Fruit fly (Drosophila melanogaster) whole organism, embryonic: ENCODE results near the gene ssp3.
A peak's percentile ranks its signal among the peaks of the same experiment; 100 is the strongest.

ENCODE experiments used
- C15 ChIP-seq: fragments of 200-800 bp; sonication (Bioruptor generic); IDR thresholded peaks from 3 replicates; pipeline ENCODE4 v1.3.6; 2022; ENCODE audit warnings: missing biosample characterization, missing genetic modification characterization
- CG10274 ChIP-seq: fragments of 200-800 bp; sonication (Bioruptor generic); optimal IDR thresholded peaks from 3 replicates; lab custom pipeline; 2017; ENCODE audit warnings: missing biosample characterization, mild to moderate bottlenecking, missing genetic modification characterization
- CG10462 ChIP-seq: fragments of 200-800 bp; sonication (Bioruptor generic); optimal IDR thresholded peaks from 2 replicates; lab custom pipeline; 2016; ENCODE audit warnings: missing biosample characterization, missing genetic modification characterization
- CG10979 ChIP-seq: fragments of 200-800 bp; sonication (Bioruptor generic); optimal IDR thresholded peaks from 2 replicates; lab custom pipeline; 2018; ENCODE audit warnings: missing biosample characterization, mild to moderate bottlenecking, missing genetic modification characterization, moderate library complexity
- CG11504 ChIP-seq: fragments of 200-800 bp; sonication (Bioruptor generic); optimal IDR thresholded peaks from 3 replicates; lab custom pipeline; 2019; ENCODE audit warnings: missing biosample characterization, mild to moderate bottlenecking, missing genetic modification characterization, moderate library complexity
- CG12659 ChIP-seq: fragments of 200-800 bp; sonication (Bioruptor generic); optimal IDR thresholded peaks from 3 replicates; lab custom pipeline; 2017; ENCODE audit warnings: mild to moderate bottlenecking, missing biosample characterization, missing genetic modification reagents, missing genetic modification characterization
- CG1647 ChIP-seq: fragments of 200-800 bp; sonication (Bioruptor generic); optimal IDR thresholded peaks from 3 replicates; lab custom pipeline; 2016; ENCODE audit warnings: missing biosample characterization, missing genetic modification characterization
- CG2199 ChIP-seq: fragments of 200-800 bp; sonication (Bioruptor generic); IDR thresholded peaks from 3 replicates; pipeline ENCODE4 v1.3.6; 2022; ENCODE audit warnings: missing biosample characterization, missing genetic modification characterization
- CG34224 ChIP-seq: fragments of 200-800 bp; sonication (Bioruptor generic); IDR thresholded peaks from 3 replicates; pipeline ENCODE4 v1.3.6; 2022; ENCODE audit warnings: missing biosample characterization, missing genetic modification characterization; ENCODE audit not compliant: partially characterized antibody
- CG34422 ChIP-seq: fragments of 200-800 bp; sonication (Bioruptor generic); IDR thresholded peaks from 3 replicates; pipeline ENCODE4 v1.3.6; 2022; ENCODE audit warnings: missing biosample characterization, missing genetic modification characterization
- CG4282 ChIP-seq: fragments of 200-800 bp; sonication (Bioruptor generic); optimal IDR thresholded peaks from 2 replicates; lab custom pipeline; 2016; ENCODE audit warnings: missing biosample characterization, missing genetic modification characterization
- CG6654 ChIP-seq: fragments of 200-800 bp; sonication (Bioruptor generic); optimal IDR thresholded peaks from 2 replicates; lab custom pipeline; 2017; ENCODE audit warnings: missing biosample characterization, mild to moderate bottlenecking, missing genetic modification characterization
- CG7963 ChIP-seq: fragments of 200-800 bp; sonication (Bioruptor generic); IDR thresholded peaks from 3 replicates; pipeline ENCODE4 v1.3.6; 2022; ENCODE audit warnings: missing biosample characterization, missing genetic modification characterization; ENCODE audit not compliant: partially characterized antibody
- CG7987 ChIP-seq: fragments of 200-800 bp; sonication (Bioruptor generic); optimal IDR thresholded peaks from 2 replicates; lab custom pipeline; 2018; ENCODE audit warnings: missing biosample characterization, mild to moderate bottlenecking, missing genetic modification characterization, moderate library complexity
- CG9609 ChIP-seq: fragments of 200-800 bp; sonication (Bioruptor generic); optimal IDR thresholded peaks from 3 replicates; lab custom pipeline; 2016; ENCODE audit warnings: missing biosample characterization, missing genetic modification characterization
- CG9817 ChIP-seq: fragments of 200-800 bp; sonication (Bioruptor generic); optimal IDR thresholded peaks from 2 replicates; lab custom pipeline; 2018; ENCODE audit warnings: missing biosample characterization, mild to moderate bottlenecking, missing genetic modification characterization, moderate library complexity
- Dll ChIP-seq: fragments of 200-800 bp; sonication (Bioruptor generic); IDR thresholded peaks from 4 replicates; pipeline ENCODE4 v1.3.6; 2022; ENCODE audit warnings: missing biosample characterization, missing genetic modification characterization; ENCODE audit not compliant: partially characterized antibody
- Doc3 ChIP-seq: fragments of 200-800 bp; sonication (Bioruptor generic); IDR thresholded peaks from 3 replicates; pipeline ENCODE4 v1.3.6; 2022; ENCODE audit warnings: missing biosample characterization, missing genetic modification characterization; ENCODE audit not compliant: partially characterized antibody
- E2f2 ChIP-seq: fragments of 200-800 bp; sonication (Bioruptor generic); IDR thresholded peaks from 2 replicates; pipeline ENCODE4 v1.3.6; 2022; ENCODE audit warnings: missing biosample characterization, missing genetic modification characterization
- ERR ChIP-seq: fragments of 200-800 bp; sonication (Bioruptor generic); optimal IDR thresholded peaks from 2 replicates; lab custom pipeline; 2016; ENCODE audit warnings: missing biosample characterization, missing genetic modification characterization
- Eip74EF ChIP-seq, 2 experiments: fragments of 200-800 bp in 1 of 2; fragments of >200 bp in 1 of 2; sonication (Bioruptor generic) in 1 of 2; optimal IDR thresholded peaks; 2 replicates each; lab custom pipeline; 2017 to 2019; ENCODE audit warnings: missing biosample characterization in 2 of 2, missing genetic modification characterization in 2 of 2, mild to moderate bottlenecking in 1 of 2, moderate library complexity in 1 of 2
- Ets97D ChIP-seq: fragments of 200-800 bp; sonication (Bioruptor generic); optimal IDR thresholded peaks from 3 replicates; lab custom pipeline; 2016; ENCODE audit warnings: missing biosample characterization, missing genetic modification characterization
- HLH4C ChIP-seq: fragments of 200-800 bp; sonication (Bioruptor generic); IDR thresholded peaks from 3 replicates; pipeline ENCODE4 v1.3.6; 2022; ENCODE audit warnings: missing biosample characterization, missing genetic modification characterization; ENCODE audit not compliant: partially characterized antibody
- Hand ChIP-seq: fragments of 200-800 bp; sonication (Bioruptor generic); optimal IDR thresholded peaks from 2 replicates; lab custom pipeline; 2017; ENCODE audit warnings: mild to moderate bottlenecking, missing biosample characterization, missing genetic modification reagents, missing genetic modification characterization
- Hey ChIP-seq: fragments of 200-800 bp; sonication (Bioruptor generic); optimal IDR thresholded peaks from 3 replicates; lab custom pipeline; 2018; ENCODE audit warnings: missing biosample characterization, mild to moderate bottlenecking, missing genetic modification characterization
- Lim3 ChIP-seq: fragments of 200-800 bp; sonication (Bioruptor generic); IDR thresholded peaks from 2 replicates; pipeline ENCODE4 v1.3.6; 2022; ENCODE audit warnings: missing biosample characterization, missing genetic modification characterization
- MESR4 ChIP-seq: fragments of 200-800 bp; sonication (Bioruptor generic); optimal IDR thresholded peaks from 2 replicates; lab custom pipeline; 2018; ENCODE audit warnings: missing biosample characterization, mild to moderate bottlenecking, missing genetic modification characterization, moderate library complexity
- Mes4 ChIP-seq: fragments of 200-800 bp; sonication (Bioruptor generic); optimal IDR thresholded peaks from 2 replicates; lab custom pipeline; 2016; ENCODE audit warnings: missing biosample characterization, missing genetic modification characterization
- NC2α ChIP-seq: fragments of 200-800 bp; sonication (Bioruptor generic); optimal IDR thresholded peaks from 2 replicates; lab custom pipeline; 2016; ENCODE audit warnings: missing biosample characterization, missing genetic modification characterization
- NK7.1 ChIP-seq: fragments of 200-800 bp; sonication (Bioruptor generic); optimal IDR thresholded peaks from 3 replicates; lab custom pipeline; 2016; ENCODE audit warnings: missing biosample characterization, missing genetic modification characterization
- PHDP ChIP-seq: fragments of 200-800 bp; sonication (Bioruptor generic); optimal IDR thresholded peaks from 3 replicates; lab custom pipeline; 2018; ENCODE audit warnings: missing biosample characterization, mild to moderate bottlenecking, missing genetic modification characterization, moderate library complexity
- ash1 ChIP-seq: fragments of 200-800 bp; sonication (Bioruptor generic); optimal IDR thresholded peaks from 2 replicates; lab custom pipeline; 2018; ENCODE audit warnings: missing biosample characterization, mild to moderate bottlenecking, missing genetic modification characterization
- bab2 ChIP-seq: fragments of 200-800 bp; sonication (Bioruptor generic); optimal IDR thresholded peaks from 2 replicates; lab custom pipeline; 2016; ENCODE audit warnings: missing biosample characterization, missing genetic modification characterization
- btn ChIP-seq: fragments of 200-800 bp; sonication (Bioruptor generic); optimal IDR thresholded peaks from 2 replicates; lab custom pipeline; 2016; ENCODE audit warnings: missing biosample characterization, missing genetic modification characterization
- cad ChIP-seq: fragments of >200 bp; optimal IDR thresholded peaks from 2 replicates; lab custom pipeline; 2017; ENCODE audit warnings: missing biosample characterization, missing genetic modification characterization
- caup ChIP-seq: fragments of 200-800 bp; sonication (Bioruptor generic); optimal IDR thresholded peaks from 3 replicates; lab custom pipeline; 2017; ENCODE audit warnings: missing biosample characterization, mild to moderate bottlenecking, missing genetic modification characterization, moderate library complexity; ENCODE audit not compliant: severe bottlenecking
- crc ChIP-seq: fragments of 200-800 bp; sonication (Bioruptor generic); optimal IDR thresholded peaks from 2 replicates; lab custom pipeline; 2016; ENCODE audit warnings: missing biosample characterization, missing genetic modification characterization
- crol ChIP-seq: fragments of 200-800 bp; sonication (Bioruptor generic); IDR thresholded peaks from 2 replicates; pipeline ENCODE4 v1.3.6; 2022; ENCODE audit warnings: missing biosample characterization, missing genetic modification characterization
- crp ChIP-seq, 2 experiments: fragments of 200-800 bp; sonication (Bioruptor generic); optimal IDR thresholded peaks; 2 replicates in 1 of 2; 3 replicates in 1 of 2; lab custom pipeline; 2017; ENCODE audit warnings: missing biosample characterization in 2 of 2, missing genetic modification characterization in 2 of 2, mild to moderate bottlenecking in 1 of 2, moderate library complexity in 1 of 2
- exex ChIP-seq: fragments of 200-800 bp; sonication (Bioruptor generic); optimal IDR thresholded peaks from 4 replicates; lab custom pipeline; 2018; ENCODE audit warnings: missing biosample characterization, mild to moderate bottlenecking, missing genetic modification characterization, moderate library complexity
- fd102C ChIP-seq: fragments of 200-800 bp; sonication (Bioruptor generic); optimal IDR thresholded peaks from 2 replicates; lab custom pipeline; 2018; ENCODE audit warnings: missing biosample characterization, mild to moderate bottlenecking, missing genetic modification characterization, moderate library complexity
- gfzf ChIP-seq: fragments of 200-800 bp; sonication (Bioruptor generic); optimal IDR thresholded peaks from 2 replicates; lab custom pipeline; 2016; ENCODE audit warnings: missing biosample characterization, mild to moderate bottlenecking, missing genetic modification characterization, moderate library complexity
- ind ChIP-seq: fragments of 200-800 bp; sonication (Bioruptor generic); optimal IDR thresholded peaks from 3 replicates; lab custom pipeline; 2016; ENCODE audit warnings: missing biosample characterization, missing genetic modification characterization
- lilli ChIP-seq: fragments of 200-800 bp; sonication (Bioruptor generic); optimal IDR thresholded peaks from 3 replicates; lab custom pipeline; 2016; ENCODE audit warnings: missing biosample characterization, missing genetic modification characterization
- lola ChIP-seq, 3 experiments: fragments of >200 bp in 2 of 3; fragments of 200-800 bp in 1 of 3; sonication (Bioruptor generic) in 1 of 3; optimal IDR thresholded peaks; 2 replicates each; lab custom pipeline; 2017 to 2019; ENCODE audit warnings: missing biosample characterization in 3 of 3, missing genetic modification characterization in 3 of 3, mild to moderate bottlenecking in 1 of 3, moderate library complexity in 1 of 3
- pros ChIP-seq: fragments of 200-800 bp; sonication (Bioruptor generic); optimal IDR thresholded peaks from 3 replicates; lab custom pipeline; 2019; ENCODE audit warnings: missing biosample characterization, mild to moderate bottlenecking, missing genetic modification characterization, moderate library complexity
- ranshi ChIP-seq: fragments of 200-800 bp; sonication (Bioruptor generic); IDR thresholded peaks from 2 replicates; pipeline ENCODE4 v1.3.6; 2022; ENCODE audit warnings: missing biosample characterization, missing genetic modification characterization
- vvl ChIP-seq: fragments of 200-800 bp; sonication (Bioruptor generic); IDR thresholded peaks from 2 replicates; pipeline ENCODE4 v1.3.6; 2022; ENCODE audit warnings: missing biosample characterization, missing genetic modification characterization
- wek ChIP-seq: fragments of 200-800 bp; sonication (Bioruptor generic); optimal IDR thresholded peaks from 3 replicates; lab custom pipeline; 2018; ENCODE audit warnings: missing biosample characterization, mild to moderate bottlenecking, missing genetic modification characterization, moderate library complexity

The ssp3 gene

dm6 chr2L:18981947-18982579 lies 38.3 kb upstream of the ssp3 start (continued):
- TF ChIP-seq ind (GFP tag; lab: Kevin White, UChicago) = peak; percentile 1
- TF ChIP-seq gfzf = no peak
- no peak for TF ChIP-seq CG1647 (GFP tag; lab: Kevin White, UChicago)
- TF ChIP-seq CG10462 (GFP tag; lab: Kevin White, UChicago) = no peak
- TF ChIP-seq PHDP = peak; percentile 35
- TF ChIP-seq ERR = no peak
- TF ChIP-seq CG2199 (GFP tag; lab: Robert Waterston, UW) = no peak
- no peak for TF ChIP-seq Dll
- no peak for TF ChIP-seq exex (tag; lab: Kevin White, UChicago)
- no peak for TF ChIP-seq CG7963 (GFP tag; lab: Robert Waterston, UW)
- no peak for TF ChIP-seq Hand (GFP tag; lab: Kevin White, UChicago)
- TF ChIP-seq CG34224 (GFP tag; lab: Robert Waterston, UW) = no peak
- TF ChIP-seq NK7.1 (GFP tag; lab: Kevin White, UChicago) = no peak
- no peak for TF ChIP-seq MESR4 (GFP tag; lab: Kevin White, UChicago)
- no peak for TF ChIP-seq lilli
- TF ChIP-seq E2f2 (GFP tag; lab: Robert Waterston, UW) = no peak
- TF ChIP-seq Doc3 (GFP tag; lab: Robert Waterston, UW) = no peak
- TF ChIP-seq CG12659 (GFP tag; lab: Kevin White, UChicago) = no peak
- TF ChIP-seq HLH4C (GFP tag; lab: Robert Waterston, UW) = no peak
- no peak for TF ChIP-seq cad (GFP tag; lab: Kevin White, UChicago)
- TF ChIP-seq btn = no peak
- TF ChIP-seq crol (GFP tag; lab: Robert Waterston, UW) = 0 out of 2 replicates have a peak, but pooled peaks have one; percentile 9
- TF ChIP-seq pros (GFP tag; lab: Kevin White, UChicago) = peak; percentile 23
- no peak for TF ChIP-seq CG7987 (GFP tag; lab: Kevin White, UChicago)
- peak in 1 of 3 experiments; percentile 40 for TF ChIP-seq lola (GFP tag; optimal IDR thresholded peaks at IDR 0.05; lab: Kevin White, UChicago)
- peak; percentile 47 for TF ChIP-seq CG11504 (tag; lab: Kevin White, UChicago)
- peak; percentile 10 to 60 for TF ChIP-seq Eip74EF (GFP tag; optimal IDR thresholded peaks at IDR 0.05; lab: Kevin White, UChicago)
- TF ChIP-seq CG10274 (GFP tag; lab: Kevin White, UChicago) = no peak
- no peak for TF ChIP-seq ash1 (GFP tag; lab: Kevin White, UChicago)
- no peak for TF ChIP-seq CG34422 (GFP tag; lab: Robert Waterston, UW)
- no peak for TF ChIP-seq Lim3 (GFP tag; lab: Robert Waterston, UW)
- peak; percentile 60; the same call in 1 of the 2 replicates for TF ChIP-seq vvl (GFP tag; lab: Robert Waterston, UW)
- TF ChIP-seq bab2 = no peak
- no peak for TF ChIP-seq C15 (GFP tag; lab: Robert Waterston, UW)
- no peak for TF ChIP-seq CG4282 (GFP tag; lab: Kevin White, UChicago)
- no peak for TF ChIP-seq crp (GFP tag; optimal IDR thresholded peaks at IDR 0.05; lab: Kevin White, UChicago)
- TF ChIP-seq ranshi = no peak
- TF ChIP-seq caup (GFP tag; lab: Kevin White, UChicago) = no peak
- no peak for TF ChIP-seq Hey (tag; lab: Kevin White, UChicago)
- peak; percentile 64 for TF ChIP-seq CG10979 (tag; lab: Kevin White, UChicago)
- TF ChIP-seq crc (GFP tag; lab: Kevin White, UChicago) = no peak
- TF ChIP-seq wek (GFP tag; lab: Kevin White, UChicago) = no peak
- no peak for TF ChIP-seq NC2α (GFP tag; lab: Kevin White, UChicago)
- no peak for TF ChIP-seq Ets97D (GFP tag; lab: Kevin White, UChicago)
- TF ChIP-seq Mes4 (GFP tag; lab: Kevin White, UChicago) = no peak
- TF ChIP-seq CG9817 (tag; lab: Kevin White, UChicago) = no peak
- no peak for TF ChIP-seq CG9609 (GFP tag; lab: Kevin White, UChicago)
- no peak for TF ChIP-seq fd102C (GFP tag; lab: Kevin White, UChicago)
- TF ChIP-seq CG6654 (GFP tag; lab: Kevin White, UChicago) = no peak
